Worm (Caenorhabditis elegans) whole organism, L3 larva: ENCODE data around the gene glna-2.

ENCODE experiments used
- R02D3.7 ChIP-seq: fragments of 150-350 bp; optimal IDR thresholded peaks from 2 replicates; lab custom pipeline; 2014; ENCODE audit warnings: missing biosample characterization, missing genetic modification characterization
- ZK546.5 ChIP-seq: sonication (generic microtip); optimal IDR thresholded peaks from 2 replicates; lab custom pipeline; 2017; ENCODE audit warnings: missing biosample characterization, missing genetic modification characterization
- aly-2 ChIP-seq: fragments of 150-350 bp; optimal IDR thresholded peaks from 2 replicates; lab custom pipeline; 2014; ENCODE audit warnings: missing biosample characterization, missing genetic modification characterization
- ama-1 ChIP-seq: fragments of 150-350 bp; optimal IDR thresholded peaks from 2 replicates; lab custom pipeline; 2018
- ceh-16 ChIP-seq: sonication (generic microtip); optimal IDR thresholded peaks from 2 replicates; lab custom pipeline; 2017; ENCODE audit warnings: missing biosample characterization, missing genetic modification characterization
- ceh-28 ChIP-seq: fragments of 150-350 bp; optimal IDR thresholded peaks from 2 replicates; lab custom pipeline; 2014; ENCODE audit warnings: missing biosample characterization, missing genetic modification reagents, missing genetic modification characterization
- ceh-82 ChIP-seq: fragments of 150-350 bp; optimal IDR thresholded peaks from 2 replicates; lab custom pipeline; 2014; ENCODE audit warnings: missing biosample characterization, missing genetic modification characterization
- ceh-9 ChIP-seq: sonication (generic microtip); optimal IDR thresholded peaks from 2 replicates; lab custom pipeline; 2018; ENCODE audit warnings: missing biosample characterization, missing genetic modification characterization
- egl-27 ChIP-seq: sonication (generic microtip); optimal IDR thresholded peaks from 4 replicates; lab custom pipeline; 2017; ENCODE audit warnings: missing biosample characterization, missing genetic modification reagents, missing genetic modification characterization
- egl-5 ChIP-seq: fragments of 150-350 bp; optimal IDR thresholded peaks from 2 replicates; lab custom pipeline; 2017; ENCODE audit warnings: missing biosample characterization, missing genetic modification reagents, missing genetic modification characterization, inconsistent platforms
- elt-1 ChIP-seq: fragments of 150-350 bp; optimal IDR thresholded peaks from 2 replicates; lab custom pipeline; 2014; ENCODE audit warnings: missing biosample characterization, missing genetic modification characterization
- elt-2 ChIP-seq: sonication (generic microtip); optimal IDR thresholded peaks from 2 replicates; lab custom pipeline; 2016; ENCODE audit warnings: missing genetic modification reagents, mild to moderate bottlenecking, missing genetic modification characterization, missing compliant biosample characterization
- elt-3 ChIP-seq, 3 experiments: fragments of 150-350 bp in 1 of 3; sonication (generic microtip) in 2 of 3; optimal IDR thresholded peaks; 2 replicates in 2 of 3; 4 replicates in 1 of 3; lab custom pipeline; 2014 to 2017; ENCODE audit warnings: missing biosample characterization in 3 of 3, missing genetic modification characterization in 3 of 3
- fkh-10 ChIP-seq: sonication (generic microtip); optimal IDR thresholded peaks from 2 replicates; lab custom pipeline; 2017; ENCODE audit warnings: missing biosample characterization, missing genetic modification reagents, missing genetic modification characterization
- fos-1 ChIP-seq: fragments of 150-350 bp; optimal IDR thresholded peaks from 2 replicates; lab custom pipeline; 2014; ENCODE audit warnings: missing biosample characterization, missing genetic modification characterization
- hmg-11 ChIP-seq: sonication (generic microtip); optimal IDR thresholded peaks from 2 replicates; lab custom pipeline; 2016; ENCODE audit warnings: missing genetic modification characterization, missing compliant biosample characterization
- jun-1 ChIP-seq: fragments of 150-350 bp; optimal IDR thresholded peaks from 2 replicates; lab custom pipeline; 2014; ENCODE audit warnings: missing biosample characterization, missing genetic modification reagents, missing genetic modification characterization
- lin-39 ChIP-seq: fragments of 150-350 bp; optimal IDR thresholded peaks from 2 replicates; lab custom pipeline; 2018; ENCODE audit warnings: missing biosample characterization, missing genetic modification reagents, missing genetic modification characterization
- lsy-12 ChIP-seq: sonication (generic microtip); optimal IDR thresholded peaks from 2 replicates; lab custom pipeline; 2016; ENCODE audit warnings: mild to moderate bottlenecking, missing genetic modification characterization, missing compliant biosample characterization
- mml-1 ChIP-seq: fragments of 150-350 bp; sonication (generic microtip); optimal IDR thresholded peaks from 3 replicates; lab custom pipeline; 2014; ENCODE audit warnings: missing biosample characterization, missing genetic modification characterization
- nfya-1 ChIP-seq: sonication (generic microtip); optimal IDR thresholded peaks from 2 replicates; lab custom pipeline; 2017; ENCODE audit warnings: missing genetic modification characterization, mild to moderate bottlenecking, missing compliant biosample characterization, antibody characterized with exemption, moderate library complexity; ENCODE audit not compliant: insufficient read depth
- nhr-11 ChIP-seq: fragments of 150-350 bp; optimal IDR thresholded peaks from 2 replicates; lab custom pipeline; 2014; ENCODE audit warnings: missing biosample characterization, missing genetic modification characterization
- nhr-12 ChIP-seq: fragments of 150-350 bp; optimal IDR thresholded peaks from 2 replicates; lab custom pipeline; 2014; ENCODE audit warnings: missing biosample characterization, missing genetic modification characterization
- nhr-23 ChIP-seq: fragments of 150-350 bp; optimal IDR thresholded peaks from 2 replicates; lab custom pipeline; 2014; ENCODE audit warnings: missing biosample characterization, missing genetic modification reagents, missing genetic modification characterization
- nhr-237 ChIP-seq: fragments of 150-350 bp; optimal IDR thresholded peaks from 2 replicates; lab custom pipeline; 2014; ENCODE audit warnings: missing biosample characterization, missing genetic modification characterization
- nhr-25 ChIP-seq: sonication (generic microtip); optimal IDR thresholded peaks from 2 replicates; lab custom pipeline; 2017; ENCODE audit warnings: missing biosample characterization, missing genetic modification characterization
- nhr-28 ChIP-seq: fragments of 150-350 bp; optimal IDR thresholded peaks from 2 replicates; lab custom pipeline; 2014; ENCODE audit warnings: missing biosample characterization, missing genetic modification characterization
- nhr-43 ChIP-seq: sonication (generic microtip); optimal IDR thresholded peaks from 2 replicates; lab custom pipeline; 2016; ENCODE audit warnings: mild to moderate bottlenecking, missing genetic modification characterization, missing compliant biosample characterization; ENCODE audit not compliant: poor library complexity, severe bottlenecking
- nhr-67 ChIP-seq: fragments of 150-350 bp; optimal IDR thresholded peaks from 2 replicates; lab custom pipeline; 2014; ENCODE audit warnings: missing biosample characterization, missing genetic modification characterization
- nhr-77 ChIP-seq: fragments of 150-350 bp; optimal IDR thresholded peaks from 2 replicates; lab custom pipeline; 2014; ENCODE audit warnings: missing biosample characterization, missing genetic modification characterization
- pha-4 ChIP-seq: fragments of 150-350 bp; optimal IDR thresholded peaks from 2 replicates; lab custom pipeline; 2014; ENCODE audit warnings: missing biosample characterization, missing genetic modification reagents, missing genetic modification characterization
- pqm-1 ChIP-seq: fragments of 150-350 bp; optimal IDR thresholded peaks from 2 replicates; lab custom pipeline; 2017; ENCODE audit warnings: missing biosample characterization, missing genetic modification characterization, inconsistent platforms
- skn-1 ChIP-seq: fragments of 150-350 bp; optimal IDR thresholded peaks from 2 replicates; lab custom pipeline; 2014; ENCODE audit warnings: missing biosample characterization, missing genetic modification characterization
- snpc-4 ChIP-seq: fragments of 150-350 bp; optimal IDR thresholded peaks from 2 replicates; lab custom pipeline; 2014; ENCODE audit warnings: missing biosample characterization, missing genetic modification characterization
- tbx-2 ChIP-seq: sonication (generic microtip); optimal IDR thresholded peaks from 2 replicates; lab custom pipeline; 2016; ENCODE audit warnings: mild to moderate bottlenecking, missing genetic modification characterization, missing compliant biosample characterization
- unc-39 ChIP-seq: sonication (generic microtip); optimal IDR thresholded peaks from 4 replicates; lab custom pipeline; 2017; ENCODE audit warnings: missing biosample characterization, missing genetic modification characterization
- zag-1 ChIP-seq: fragments of 150-350 bp; optimal IDR thresholded peaks from 2 replicates; lab custom pipeline; 2014; ENCODE audit warnings: missing biosample characterization, missing genetic modification characterization
- ztf-11 ChIP-seq: fragments of 150-350 bp; optimal IDR thresholded peaks from 2 replicates; lab custom pipeline; 2014; ENCODE audit warnings: missing biosample characterization, missing genetic modification characterization
- ztf-4 ChIP-seq: fragments of 150-350 bp; optimal IDR thresholded peaks from 2 replicates; lab custom pipeline; 2014; ENCODE audit warnings: missing biosample characterization, missing genetic modification characterization

The glna-2 gene

ce11 chrII:8008334-8008733 lies at the start of gene glna-2:
Gene glna-2 (plus strand): TSS chrII:8008634.
- no peak for TF ChIP-seq fkh-10
- no peak for TF ChIP-seq nhr-11 (tag; lab: Kevin White, UChicago)
- no peak for TF ChIP-seq nhr-43 (tag; lab: Kevin White, UChicago)
- no peak for TF ChIP-seq nhr-25 (tag; lab: Kevin White, UChicago)
- no peak for TF ChIP-seq egl-27 (tag; lab: Kevin White, UChicago)
- TF ChIP-seq nhr-67 (tag; lab: Kevin White, UChicago) = no peak
- TF ChIP-seq pqm-1 (tag; lab: Kevin White, UChicago) = no peak
- no peak for TF ChIP-seq pha-4
- no peak for TF ChIP-seq elt-1
- TF ChIP-seq hmg-11 (tag; lab: Kevin White, UChicago) = no peak
- TF ChIP-seq nhr-12 = no peak
- no peak for TF ChIP-seq mml-1
- no peak for TF ChIP-seq lsy-12
- no peak for TF ChIP-seq fos-1
- TF ChIP-seq ztf-4 (tag; lab: Kevin White, UChicago) = no peak
- no peak for TF ChIP-seq ZK546.5
- no peak for TF ChIP-seq nhr-28 (tag; lab: Kevin White, UChicago)
- no peak for TF ChIP-seq nhr-23 (tag; lab: Kevin White, UChicago)
- TF ChIP-seq, all 47 proteins: peak for 0

- TF ChIP-seq pha-4 (no peak), nhr-11 (tag; lab: Kevin White, UChicago) (no peak), snpc-4 (tag; lab: Kevin White, UChicago) (no peak), ceh-9 (tag; lab: Kevin White, UChicago) (no peak), elt-1 (no peak), fos-1 (no peak), skn-1 (no peak), lsy-12 (no peak), unc-39 (tag; lab: Kevin White, UChicago) (no peak), ztf-11 (tag; lab: Kevin White, UChicago) (no peak), ZK546.5 (no peak), ceh-82 (no peak), nfya-1 (no peak), elt-2 (tag; lab: Kevin White, UChicago) (no peak), R02D3.7 (tag; lab: Kevin White, UChicago) (no peak), nhr-25 (tag; lab: Kevin White, UChicago) (no peak)
Measured at ce11 chrII:7962181-7962580, 46.3 kb upstream of the glna-2 start.

ce11 chrII:7968393-7968792 lies 40.0 kb upstream of the glna-2 start:
- TF ChIP-seq hmg-11 (tag; lab: Kevin White, UChicago) (no peak), ceh-28 (tag; lab: Kevin White, UChicago) (no peak), lsy-12 (no peak), R02D3.7 (tag; lab: Kevin White, UChicago) (no peak), tbx-2 (tag; lab: Kevin White, UChicago) (no peak), fos-1 (no peak), snpc-4 (tag; lab: Kevin White, UChicago) (no peak), egl-27 (tag; lab: Kevin White, UChicago) (no peak), skn-1 (no peak), unc-39 (tag; lab: Kevin White, UChicago) (no peak), zag-1 (tag; lab: Kevin White, UChicago) (no peak), nfya-1 (no peak), nhr-77 (tag; lab: Kevin White, UChicago) (no peak), ZK546.5 (no peak), nhr-237 (tag; lab: Kevin White, UChicago) (no peak), lin-39 (tag; lab: Kevin White, UChicago) (no peak), nhr-12 (no peak), ama-1 (lab: Kevin White, UChicago) (no peak), aly-2 (tag; lab: Kevin White, UChicago) (no peak)

- TF ChIP-seq tbx-2 (tag; lab: Kevin White, UChicago) (peak; percentile 6), lin-39 (tag; lab: Kevin White, UChicago) (peak; percentile 17), nhr-237 (tag; lab: Kevin White, UChicago) (no peak)
Measured at ce11 chrII:7974189-7974823, 34.1 kb upstream of the glna-2 start.

ce11 chrII:7976308-7976707 lies 32.1 kb upstream of the glna-2 start, which contains the start of gene DH11.5:
Gene DH11.5 (plus strand): TSS chrII:7976608.
- TF ChIP-seq skn-1 (no peak), jun-1 (tag; lab: Kevin White, UChicago) (no peak), egl-5 (no peak), elt-3 (tag; optimal IDR thresholded peaks at IDR 0.05; lab: Kevin White, UChicago) (no peak), ceh-16 (tag; lab: Kevin White, UChicago) (no peak)
